Fruit fly (Drosophila melanogaster): ENCODE measurements around the gene CG13946.

Gene CG13946

DNA sequence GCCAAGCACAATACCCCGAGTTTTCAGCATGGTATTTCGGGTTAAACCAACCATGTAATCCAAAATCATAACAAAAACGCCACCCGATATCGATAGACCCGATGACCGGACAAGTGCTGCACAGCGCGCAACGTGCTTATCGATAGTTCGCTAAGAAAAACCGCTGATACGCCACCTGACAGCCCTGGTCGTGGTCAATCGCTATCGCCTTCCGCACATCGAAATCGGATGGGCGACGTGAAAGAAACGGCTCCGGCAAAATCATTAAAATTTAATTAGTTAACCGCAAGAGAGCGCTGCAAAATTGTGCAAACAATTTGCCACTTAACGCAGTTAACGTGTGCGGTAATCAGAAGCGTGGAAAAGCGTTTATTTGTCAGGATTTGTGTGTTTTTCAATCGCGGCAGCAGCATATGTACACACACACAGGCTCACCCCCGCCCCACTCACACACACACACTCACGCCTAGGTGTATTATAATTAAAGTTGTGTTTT, 49.5 kb downstream of the CG13946 start, which contains the start of the genes CG3862 and dock (continued):
- peak; percentile 88 for TF ChIP-seq sna (GFP tag; IDR thresholded peaks at IDR 0.05; ENCODE audit: partially characterized antibody)
- TF ChIP-seq MTF-1 (GFP tag; optimal IDR thresholded peaks at IDR 0.05; ENCODE audit: borderline replicate concordance) = peak; percentile 29
- TF ChIP-seq pros (GFP tag; optimal IDR thresholded peaks at IDR 0.05) = no peak
- TF ChIP-seq Asciz (GFP tag; optimal IDR thresholded peaks at IDR 0.05) = no peak
- TF ChIP-seq YL-1 (GFP tag; optimal IDR thresholded peaks at IDR 0.05) = peak; percentile 86
- TF ChIP-seq Awh (GFP tag; IDR thresholded peaks at IDR 0.05) = no peak
- TF ChIP-seq cwo (GFP tag; optimal IDR thresholded peaks at IDR 0.05) = no peak
- TF ChIP-seq ind (GFP tag; optimal IDR thresholded peaks at IDR 0.05) = peak; percentile 39
- no peak for TF ChIP-seq CG31388 (GFP tag; optimal IDR thresholded peaks at IDR 0.05)
- peak; percentile 47 for TF ChIP-seq CG12155 (GFP tag; optimal IDR thresholded peaks at IDR 0.05)
- TF ChIP-seq gsb (GFP tag; IDR thresholded peaks at IDR 0.05) = no peak
- peak; percentile 33; the same call in 2 of the 3 replicates for TF ChIP-seq Aef1 (GFP tag; IDR thresholded peaks at IDR 0.05)
- TF ChIP-seq D (optimal IDR thresholded peaks at IDR 0.05) = peak; percentile 62
- TF ChIP-seq D (GFP tag; optimal IDR thresholded peaks at IDR 0.05) = no peak
- no peak for TF ChIP-seq luna (GFP tag; optimal IDR thresholded peaks at IDR 0.05)
- peak; percentile 51 for TF ChIP-seq CG9727 (GFP tag; optimal IDR thresholded peaks at IDR 0.05)
- no peak for TF ChIP-seq CG1529 (GFP tag; optimal IDR thresholded peaks at IDR 0.05)
- peak; percentile 67 for TF ChIP-seq grn (GFP tag; optimal IDR thresholded peaks at IDR 0.05)
- TF ChIP-seq CG2116 (GFP tag; optimal IDR thresholded peaks at IDR 0.05) = peak; percentile 88
- no peak for TF ChIP-seq cato (GFP tag; optimal IDR thresholded peaks at IDR 0.05; ENCODE audit: borderline replicate concordance)
- TF ChIP-seq bbx (GFP tag; IDR thresholded peaks at IDR 0.05; ENCODE audit: partially characterized antibody) = peak; percentile 99
- TF ChIP-seq pho (GFP tag; optimal IDR thresholded peaks at IDR 0.05) = peak; percentile 74
- peak in 1 of 2 experiments; percentile 23 for TF ChIP-seq insv (GFP tag; optimal IDR thresholded peaks at IDR 0.05)
- TF ChIP-seq wdn (GFP tag; IDR thresholded peaks at IDR 0.05) = no peak
- peak; percentile 30; the same call in 1 of the 2 replicates for TF ChIP-seq Ptx1 (GFP tag; IDR thresholded peaks at IDR 0.05)
- TF ChIP-seq CG7372 (GFP tag; IDR thresholded peaks at IDR 0.05) = no peak
- peak; percentile 38 for TF ChIP-seq CG7839 (tag; optimal IDR thresholded peaks at IDR 0.05)
- TF ChIP-seq Myb (GFP tag; optimal IDR thresholded peaks at IDR 0.05) = peak; percentile 76
- TF ChIP-seq CG14710 (tag; optimal IDR thresholded peaks at IDR 0.05) = peak; percentile 70
- no peak for TF ChIP-seq CG8478 (optimal IDR thresholded peaks at IDR 0.05)
- TF ChIP-seq CG18476 (GFP tag; optimal IDR thresholded peaks at IDR 0.05) = no peak
- 0 out of 2 replicates have a peak, but pooled peaks have one; percentile 21 for TF ChIP-seq Rx (GFP tag; IDR thresholded peaks at IDR 0.05)
- TF ChIP-seq Gsc (GFP tag; IDR thresholded peaks at IDR 0.05) = no peak
- TF ChIP-seq Sox102F (GFP tag; optimal IDR thresholded peaks at IDR 0.05) = no peak
- no peak for TF ChIP-seq CG10654 (GFP tag; optimal IDR thresholded peaks at IDR 0.05)
- TF ChIP-seq CG4328 (GFP tag; optimal IDR thresholded peaks at IDR 0.05) = peak; percentile 25
- no peak for TF ChIP-seq CG31365 (tag; optimal IDR thresholded peaks at IDR 0.05)
- TF ChIP-seq bigmax (GFP tag; optimal IDR thresholded peaks at IDR 0.05) = peak; percentile 62
- peak; percentile 53 for TF ChIP-seq CG2678 (tag; optimal IDR thresholded peaks at IDR 0.05)
- TF ChIP-seq CG6254 (GFP tag; optimal IDR thresholded peaks at IDR 0.05) = no peak
- TF ChIP-seq CG2875 (GFP tag; optimal IDR thresholded peaks at IDR 0.05) = no peak
- peak; percentile 75 for TF ChIP-seq zen (tag; optimal IDR thresholded peaks at IDR 0.05)
- TF ChIP-seq nerfin-2 (GFP tag; IDR thresholded peaks at IDR 0.05; ENCODE audit: partially characterized antibody) = peak; percentile 97
- TF ChIP-seq Hr3 (GFP tag; optimal IDR thresholded peaks at IDR 0.05) = peak; percentile 11
- TF ChIP-seq CG33213 (GFP tag; optimal IDR thresholded peaks at IDR 0.05) = peak; percentile 65
- TF ChIP-seq lov (optimal IDR thresholded peaks at IDR 0.05) = no peak
- TF ChIP-seq lov (GFP tag; IDR thresholded peaks at IDR 0.05) = 0 out of 3 replicates have a peak, but pooled peaks have one; percentile 41
- TF ChIP-seq CG34224 (GFP tag; IDR thresholded peaks at IDR 0.05; ENCODE audit: partially characterized antibody) = peak; percentile 96
- TF ChIP-seq zen2 (GFP tag; IDR thresholded peaks at IDR 0.05; ENCODE audit: partially characterized antibody) = peak; percentile 97
- peak; percentile 97 for TF ChIP-seq ato (GFP tag; IDR thresholded peaks at IDR 0.05; ENCODE audit: partially characterized antibody)

Data from whole organism, embryonic.